Worm (Caenorhabditis elegans) whole organism, early embryonic: ENCODE data around the gene F25F2.1.

ENCODE experiments used
- B0310.2 ChIP-seq: sonication (generic microtip); optimal IDR thresholded peaks from 2 replicates; lab custom pipeline; 2016; ENCODE audit warnings: mild to moderate bottlenecking, missing genetic modification characterization, missing compliant biosample characterization
- F13C5.2 ChIP-seq: sonication (generic microtip); optimal IDR thresholded peaks from 2 replicates; lab custom pipeline; 2017; ENCODE audit warnings: mild to moderate bottlenecking, missing genetic modification characterization, inconsistent platforms, missing compliant biosample characterization
- aly-1 ChIP-seq: sonication (generic microtip); optimal IDR thresholded peaks from 2 replicates; lab custom pipeline; 2016; ENCODE audit warnings: missing genetic modification characterization, missing compliant biosample characterization
- ama-1 ChIP-seq: fragments of 150-350 bp; optimal IDR thresholded peaks from 2 replicates; lab custom pipeline; 2014
- ceh-13 ChIP-seq: fragments of 200-800 bp; sonication (Bioruptor generic); optimal IDR thresholded peaks from 2 replicates; lab custom pipeline; 2018; ENCODE audit warnings: mild to moderate bottlenecking, missing genetic modification characterization, missing compliant biosample characterization
- ceh-36 ChIP-seq: sonication (generic microtip); optimal IDR thresholded peaks from 2 replicates; lab custom pipeline; 2016; ENCODE audit warnings: missing genetic modification characterization, inconsistent platforms, missing compliant biosample characterization
- ets-7 ChIP-seq: sonication (generic microtip); optimal IDR thresholded peaks from 2 replicates; lab custom pipeline; 2016; ENCODE audit warnings: missing genotype, missing genetic modification characterization, missing compliant biosample characterization
- flt-1 ChIP-seq: fragments of 200-800 bp; sonication (Bioruptor generic); IDR thresholded peaks from 2 replicates; pipeline ENCODE4 v1.3.6; 2022; ENCODE audit warnings: missing genetic modification characterization, missing compliant biosample characterization
- hmbx-1 ChIP-seq: sonication (generic microtip); optimal IDR thresholded peaks from 2 replicates; lab custom pipeline; 2016; ENCODE audit warnings: mild to moderate bottlenecking, missing genetic modification characterization, missing compliant biosample characterization
- hmg-4 ChIP-seq: fragments of 200-800 bp; sonication (Bioruptor generic); optimal IDR thresholded peaks from 2 replicates; lab custom pipeline; 2018; ENCODE audit warnings: mild to moderate bottlenecking, missing genetic modification characterization, missing compliant biosample characterization
- hnd-1 ChIP-seq: sonication (generic microtip); optimal IDR thresholded peaks from 2 replicates; lab custom pipeline; 2016; ENCODE audit warnings: missing genetic modification characterization, missing compliant biosample characterization
- pes-1 ChIP-seq: fragments of 200-800 bp; sonication (Bioruptor generic); IDR thresholded peaks from 2 replicates; pipeline ENCODE4 v1.3.6; 2022; ENCODE audit warnings: missing genetic modification reagents, missing genetic modification characterization, missing compliant biosample characterization
- scrt-1 ChIP-seq: fragments of 200-800 bp; sonication (Bioruptor generic); IDR thresholded peaks from 2 replicates; pipeline ENCODE4 v1.3.6; 2022; ENCODE audit warnings: missing genetic modification characterization, missing compliant biosample characterization
- sea-1 ChIP-seq: fragments of 200-800 bp; sonication (Bioruptor generic); conservative IDR thresholded peaks from 2 replicates; pipeline ENCODE4 v1.3.6; 2022; ENCODE audit warnings: missing genetic modification characterization, missing compliant biosample characterization
- tbx-11 ChIP-seq: fragments of 200-800 bp; sonication (Bioruptor generic); IDR thresholded peaks from 2 replicates; pipeline ENCODE4 v1.3.6; 2022; ENCODE audit warnings: missing genetic modification characterization, missing compliant biosample characterization
- tbx-37 ChIP-seq: fragments of 200-800 bp; sonication (Bioruptor generic); conservative IDR thresholded peaks from 2 replicates; pipeline ENCODE4 v1.3.6; 2022; ENCODE audit warnings: missing genetic modification reagents, missing genetic modification characterization, missing compliant biosample characterization
- tra-4 ChIP-seq: sonication (generic microtip); optimal IDR thresholded peaks from 2 replicates; lab custom pipeline; 2017; ENCODE audit warnings: missing genetic modification characterization, missing compliant biosample characterization

Gene F25F2.1

ce11 chrIII:4506140-4506539 lies 2.5 kb upstream of the F25F2.1 start:
- TF ChIP-seq aly-1 (tag; lab: Kevin White, UChicago) (no peak), ceh-13 (GFP tag; lab: Kevin White, UChicago) (no peak), ama-1 (lab: Kevin White, UChicago) (no peak), ets-7 (tag; lab: Kevin White, UChicago) (no peak), B0310.2 (tag; lab: Kevin White, UChicago) (no peak), flt-1 (GFP tag; lab: Robert Waterston, UW) (no peak), hmg-4 (GFP tag; lab: Kevin White, UChicago) (no peak), pes-1 (GFP tag; lab: Robert Waterston, UW) (no peak), ceh-36 (no peak), scrt-1 (GFP tag; lab: Robert Waterston, UW) (no peak), hmbx-1 (tag; lab: Kevin White, UChicago) (no peak), sea-1 (GFP tag; lab: Robert Waterston, UW) (no peak), tbx-11 (GFP tag; lab: Robert Waterston, UW) (no peak), F13C5.2 (tag; lab: Kevin White, UChicago) (no peak)

ce11 chrIII:4506590-4507128 lies 2.0 kb upstream of the F25F2.1 start:
- no peak for TF ChIP-seq hnd-1 (tag; lab: Kevin White, UChicago)
- TF ChIP-seq tbx-11 (GFP tag; lab: Robert Waterston, UW): no peak
- TF ChIP-seq pes-1 (GFP tag; lab: Robert Waterston, UW): no peak
- no peak for TF ChIP-seq aly-1 (tag; lab: Kevin White, UChicago)
- TF ChIP-seq tra-4 (tag; lab: Kevin White, UChicago): no peak
- no peak for TF ChIP-seq hmbx-1 (tag; lab: Kevin White, UChicago)
- TF ChIP-seq scrt-1 (GFP tag; lab: Robert Waterston, UW): no peak
- TF ChIP-seq sea-1 (GFP tag; lab: Robert Waterston, UW): no peak
- TF ChIP-seq ceh-13 (GFP tag; lab: Kevin White, UChicago): no peak
- no peak for TF ChIP-seq ama-1 (lab: Kevin White, UChicago)
- no peak for TF ChIP-seq F13C5.2 (tag; lab: Kevin White, UChicago)
- no peak for TF ChIP-seq ceh-36
- no peak for TF ChIP-seq flt-1 (GFP tag; lab: Robert Waterston, UW)
- no peak for TF ChIP-seq hmg-4 (GFP tag; lab: Kevin White, UChicago)
- TF ChIP-seq tbx-37 (GFP tag; lab: Robert Waterston, UW): no peak

DNA sequence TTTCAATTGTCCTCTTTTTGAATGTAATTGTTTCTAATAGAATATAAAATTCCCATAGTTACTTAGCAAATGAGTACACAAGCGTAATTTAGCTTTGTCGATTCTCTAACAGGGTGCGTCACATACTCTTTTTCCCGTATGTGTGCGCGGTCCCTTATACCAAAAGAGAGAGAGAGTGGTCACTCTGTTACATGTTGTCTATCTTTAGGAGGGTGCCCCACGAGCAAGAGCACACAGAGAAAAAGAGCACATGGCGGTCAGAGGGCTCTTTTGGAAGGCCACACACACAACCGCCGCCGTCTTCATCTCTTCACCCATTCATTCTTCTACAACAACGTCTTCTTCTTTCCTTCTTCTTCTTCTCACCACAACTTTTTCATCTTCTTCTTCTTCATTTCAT lies 5.3 kb downstream of the F25F2.1 start:
- TF ChIP-seq F13C5.2 (tag; lab: Kevin White, UChicago) (peak; percentile 7), hmg-4 (GFP tag; lab: Kevin White, UChicago) (peak; percentile 63), scrt-1 (GFP tag; lab: Robert Waterston, UW) (no peak), tra-4 (tag; lab: Kevin White, UChicago) (no peak), ceh-36 (no peak)

- TF ChIP-seq hmg-4 (GFP tag; lab: Kevin White, UChicago) (peak; percentile 5), sea-1 (GFP tag; lab: Robert Waterston, UW) (no peak), F13C5.2 (tag; lab: Kevin White, UChicago) (no peak), tra-4 (tag; lab: Kevin White, UChicago) (no peak), tbx-37 (GFP tag; lab: Robert Waterston, UW) (no peak), ceh-13 (GFP tag; lab: Kevin White, UChicago) (no peak), aly-1 (tag; lab: Kevin White, UChicago) (no peak)
Measured at ce11 chrIII:4515173-4515572, 6.5 kb downstream of the F25F2.1 start.

- TF ChIP-seq hnd-1 (tag; lab: Kevin White, UChicago): no peak
- TF ChIP-seq F13C5.2 (tag; lab: Kevin White, UChicago): no peak
- no peak for TF ChIP-seq ceh-36
- no peak for TF ChIP-seq B0310.2 (tag; lab: Kevin White, UChicago)
- no peak for TF ChIP-seq tbx-11 (GFP tag; lab: Robert Waterston, UW)
- TF ChIP-seq sea-1 (GFP tag; lab: Robert Waterston, UW): no peak
- no peak for TF ChIP-seq tbx-37 (GFP tag; lab: Robert Waterston, UW)
- TF ChIP-seq tra-4 (tag; lab: Kevin White, UChicago): no peak
- TF ChIP-seq flt-1 (GFP tag; lab: Robert Waterston, UW): no peak
- TF ChIP-seq ceh-13 (GFP tag; lab: Kevin White, UChicago): no peak
- no peak for TF ChIP-seq ets-7 (tag; lab: Kevin White, UChicago)
Measured at ce11 chrIII:4517781-4518180, 9.1 kb downstream of the F25F2.1 start.

ce11 chrIII:4519410-4519809 lies 10.8 kb downstream of the F25F2.1 start:
- TF ChIP-seq sea-1 (GFP tag; lab: Robert Waterston, UW) (no peak), B0310.2 (tag; lab: Kevin White, UChicago) (no peak), ceh-13 (GFP tag; lab: Kevin White, UChicago) (no peak), hmg-4 (GFP tag; lab: Kevin White, UChicago) (peak; percentile 30)

ce11 chrIII:4520057-4520456 lies 11.4 kb downstream of the F25F2.1 start, which contains the start of gene cdh-4:
cdh-4 (plus strand) TSS chrIII:4520357.
- TF ChIP-seq tbx-11 (GFP tag; lab: Robert Waterston, UW) (no peak), ets-7 (tag; lab: Kevin White, UChicago) (no peak), tra-4 (tag; lab: Kevin White, UChicago) (no peak), aly-1 (tag; lab: Kevin White, UChicago) (no peak), hnd-1 (tag; lab: Kevin White, UChicago) (no peak), pes-1 (GFP tag; lab: Robert Waterston, UW) (no peak), hmbx-1 (tag; lab: Kevin White, UChicago) (no peak), F13C5.2 (tag; lab: Kevin White, UChicago) (no peak), sea-1 (GFP tag; lab: Robert Waterston, UW) (no peak)
